Worm (Caenorhabditis elegans) whole organism, late embryonic: ENCODE results near the gene piga-1.

ENCODE experiments used
- C08G9.2 ChIP-seq: sonication (generic microtip); optimal IDR thresholded peaks from 2 replicates; lab custom pipeline; 2016; ENCODE audit warnings: mild to moderate bottlenecking, missing genetic modification characterization, moderate library complexity, missing compliant biosample characterization
- C38D4.7 ChIP-seq: fragments of 200-800 bp; sonication (Bioruptor generic); optimal IDR thresholded peaks from 2 replicates; lab custom pipeline; 2018; ENCODE audit warnings: mild to moderate bottlenecking, missing genetic modification characterization, moderate library complexity, missing compliant biosample characterization
- F13H6.1 ChIP-seq: sonication (generic microtip); optimal IDR thresholded peaks from 2 replicates; lab custom pipeline; 2016; ENCODE audit warnings: missing genetic modification characterization, missing compliant biosample characterization
- ahr-1 ChIP-seq: sonication (generic microtip); optimal IDR thresholded peaks from 2 replicates; lab custom pipeline; 2016; ENCODE audit warnings: missing genetic modification characterization, missing compliant biosample characterization
- ceh-18 ChIP-seq: sonication (generic microtip); optimal IDR thresholded peaks from 2 replicates; lab custom pipeline; 2016; ENCODE audit warnings: missing genetic modification characterization, missing compliant biosample characterization
- ceh-22 ChIP-seq: sonication (generic microtip); optimal IDR thresholded peaks from 2 replicates; lab custom pipeline; 2017; ENCODE audit warnings: missing biosample characterization, missing genetic modification characterization
- ceh-34 ChIP-seq: sonication (generic microtip); optimal IDR thresholded peaks from 2 replicates; lab custom pipeline; 2016; ENCODE audit warnings: mild to moderate bottlenecking, missing genetic modification characterization, missing compliant biosample characterization
- ceh-45 ChIP-seq: fragments of 200-800 bp; sonication (Bioruptor generic); IDR thresholded peaks from 2 replicates; pipeline ENCODE4 v1.3.6; 2022; ENCODE audit warnings: missing genetic modification reagents, missing genetic modification characterization, missing compliant biosample characterization
- dve-1 ChIP-seq: sonication (generic microtip); optimal IDR thresholded peaks from 2 replicates; lab custom pipeline; 2017; ENCODE audit warnings: antibody characterized with exemption, mild to moderate bottlenecking, missing genetic modification characterization, missing compliant biosample characterization
- elt-4 ChIP-seq: sonication (generic microtip); optimal IDR thresholded peaks from 2 replicates; lab custom pipeline; 2016; ENCODE audit warnings: missing genetic modification characterization, missing compliant biosample characterization
- fax-1 ChIP-seq: sonication (generic microtip); optimal IDR thresholded peaks from 2 replicates; lab custom pipeline; 2016; ENCODE audit warnings: missing genotype, missing genetic modification characterization, missing compliant biosample characterization
- fkh-6 ChIP-seq: sonication (generic microtip); optimal IDR thresholded peaks from 2 replicates; lab custom pipeline; 2016; ENCODE audit warnings: missing genetic modification characterization, missing compliant biosample characterization
- gmeb-2 ChIP-seq: sonication (generic microtip); optimal IDR thresholded peaks from 2 replicates; lab custom pipeline; 2016; ENCODE audit warnings: missing genetic modification characterization, inconsistent platforms, missing compliant biosample characterization
- hlh-13 ChIP-seq: fragments of 200-800 bp; sonication (Bioruptor generic); optimal IDR thresholded peaks from 2 replicates; lab custom pipeline; 2018; ENCODE audit warnings: mild to moderate bottlenecking, missing genetic modification characterization, missing compliant biosample characterization
- hlh-30 ChIP-seq: sonication (generic microtip); optimal IDR thresholded peaks from 2 replicates; lab custom pipeline; 2017; ENCODE audit warnings: antibody characterized with exemption, missing genetic modification characterization, missing compliant biosample characterization; ENCODE audit not compliant: insufficient read depth
- hlh-8 ChIP-seq: sonication (generic microtip); optimal IDR thresholded peaks from 2 replicates; lab custom pipeline; 2016; ENCODE audit warnings: missing genotype, missing genetic modification characterization, missing compliant biosample characterization
- mec-3 ChIP-seq: sonication (generic microtip); optimal IDR thresholded peaks from 2 replicates; lab custom pipeline; 2016; ENCODE audit warnings: borderline replicate concordance, missing genetic modification characterization, missing compliant biosample characterization
- nhr-11 ChIP-seq: fragments of 150-350 bp; optimal IDR thresholded peaks from 2 replicates; lab custom pipeline; 2014; ENCODE audit warnings: missing biosample characterization, missing genetic modification characterization
- nhr-232 ChIP-seq: sonication (generic microtip); optimal IDR thresholded peaks from 2 replicates; lab custom pipeline; 2016; ENCODE audit warnings: missing genetic modification characterization, missing compliant biosample characterization
- odd-2 ChIP-seq: sonication (generic microtip); optimal IDR thresholded peaks from 2 replicates; lab custom pipeline; 2017; ENCODE audit warnings: antibody characterized with exemption, mild to moderate bottlenecking, missing genetic modification characterization, missing compliant biosample characterization
- pax-1 ChIP-seq: fragments of 150-350 bp; optimal IDR thresholded peaks from 2 replicates; lab custom pipeline; 2014; ENCODE audit warnings: missing biosample characterization, missing genetic modification characterization
- pha-2 ChIP-seq: sonication (generic microtip); optimal IDR thresholded peaks from 2 replicates; lab custom pipeline; 2017; ENCODE audit warnings: mild to moderate bottlenecking, missing genetic modification characterization, missing compliant biosample characterization
- pha-4 ChIP-seq: fragments of 150-350 bp; optimal IDR thresholded peaks from 2 replicates; lab custom pipeline; 2018; ENCODE audit warnings: missing biosample characterization, missing genetic modification reagents, missing genetic modification characterization
- ref-2 ChIP-seq: sonication (generic microtip); optimal IDR thresholded peaks from 2 replicates; lab custom pipeline; 2016; ENCODE audit warnings: missing genetic modification characterization, missing compliant biosample characterization
- rnt-1 ChIP-seq: sonication (generic microtip); optimal IDR thresholded peaks from 2 replicates; lab custom pipeline; 2016; ENCODE audit warnings: missing genetic modification characterization, missing compliant biosample characterization
- sdc-2 ChIP-seq: sonication (generic microtip); optimal IDR thresholded peaks from 2 replicates; lab custom pipeline; 2016; ENCODE audit warnings: missing genotype, missing genetic modification characterization, missing compliant biosample characterization
- tbx-2 ChIP-seq: sonication (generic microtip); optimal IDR thresholded peaks from 2 replicates; lab custom pipeline; 2016; ENCODE audit warnings: missing genetic modification characterization, missing compliant biosample characterization
- unc-42 ChIP-seq: sonication (generic microtip); optimal IDR thresholded peaks from 2 replicates; lab custom pipeline; 2016; ENCODE audit warnings: missing genotype, missing genetic modification characterization, missing compliant biosample characterization
- unc-55 ChIP-seq: sonication (generic microtip); optimal IDR thresholded peaks from 2 replicates; lab custom pipeline; 2017; ENCODE audit warnings: missing biosample characterization, missing genetic modification reagents, missing genetic modification characterization
- unc-86 ChIP-seq: sonication (generic microtip); optimal IDR thresholded peaks from 2 replicates; lab custom pipeline; 2016; ENCODE audit warnings: missing genetic modification characterization, missing compliant biosample characterization
- ztf-16 ChIP-seq: sonication (generic microtip); optimal IDR thresholded peaks from 2 replicates; lab custom pipeline; 2017; ENCODE audit warnings: missing genetic modification characterization, missing compliant biosample characterization

piga-1 gene

DNA sequence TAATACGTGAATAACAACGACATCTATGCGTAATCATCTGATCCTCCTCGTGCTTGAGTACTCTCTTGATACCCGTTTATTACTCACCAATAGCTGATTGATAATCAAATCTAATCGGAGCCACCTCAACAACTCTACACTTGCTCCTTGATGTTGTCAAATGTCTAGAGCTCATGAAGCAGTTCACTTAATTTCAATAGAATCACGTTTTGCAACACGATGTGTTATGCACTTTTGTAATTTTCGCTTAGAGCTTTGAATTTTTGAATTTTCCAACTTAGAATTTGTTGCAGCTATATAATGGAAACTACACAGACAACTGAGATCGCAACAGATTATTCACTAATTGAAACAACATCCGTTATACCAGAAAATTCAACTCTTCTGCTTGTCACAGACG, 49.0 kb downstream of the piga-1 start, which contains the start of gene T22C8.1:
TSS of gene T22C8.1 (plus strand) at position 301 of the 400 bp plus-strand sequence.
- no peak for TF ChIP-seq C38D4.7
- no peak for TF ChIP-seq pha-2 (tag; lab: Kevin White, UChicago)
- no peak for TF ChIP-seq fax-1 (tag; lab: Kevin White, UChicago)
- no peak for TF ChIP-seq nhr-232 (tag; lab: Kevin White, UChicago)
- TF ChIP-seq rnt-1 (tag; lab: Kevin White, UChicago) = no peak
- TF ChIP-seq mec-3 = no peak
- no peak for TF ChIP-seq pha-4 (tag; lab: Kevin White, UChicago)
- no peak for TF ChIP-seq ref-2 (tag; lab: Kevin White, UChicago)
- TF ChIP-seq C08G9.2 (tag; lab: Kevin White, UChicago) = no peak
- no peak for TF ChIP-seq ceh-34 (tag; lab: Kevin White, UChicago)
- TF ChIP-seq ceh-45 (GFP tag; lab: Robert Waterston, UW) = no peak
- no peak for TF ChIP-seq sdc-2 (tag; lab: Kevin White, UChicago)
- no peak for TF ChIP-seq ceh-18

- TF ChIP-seq unc-42 (tag; lab: Kevin White, UChicago) = peak; percentile 53
- no peak for TF ChIP-seq ztf-16 (tag; lab: Kevin White, UChicago)
Observed at ce11 chrII:8611330-8611729, 50.2 kb downstream of the piga-1 start.

ce11 chrII:8610585-8610984, 50.9 kb downstream of the piga-1 start:
- no peak for TF ChIP-seq fkh-6 (tag; lab: Kevin White, UChicago)
- no peak for TF ChIP-seq nhr-11 (tag; lab: Kevin White, UChicago)
- no peak for TF ChIP-seq odd-2 (tag; lab: Kevin White, UChicago)
- TF ChIP-seq ztf-16 (tag; lab: Kevin White, UChicago) = no peak
- TF ChIP-seq tbx-2 (tag; lab: Kevin White, UChicago) = no peak
- TF ChIP-seq ceh-34 (tag; lab: Kevin White, UChicago) = no peak
- no peak for TF ChIP-seq ceh-18
- TF ChIP-seq hlh-13 (GFP tag; lab: Kevin White, UChicago) = no peak
- TF ChIP-seq hlh-8 (tag; lab: Kevin White, UChicago) = no peak
- TF ChIP-seq, all 69 proteins: peak for 0

DNA sequence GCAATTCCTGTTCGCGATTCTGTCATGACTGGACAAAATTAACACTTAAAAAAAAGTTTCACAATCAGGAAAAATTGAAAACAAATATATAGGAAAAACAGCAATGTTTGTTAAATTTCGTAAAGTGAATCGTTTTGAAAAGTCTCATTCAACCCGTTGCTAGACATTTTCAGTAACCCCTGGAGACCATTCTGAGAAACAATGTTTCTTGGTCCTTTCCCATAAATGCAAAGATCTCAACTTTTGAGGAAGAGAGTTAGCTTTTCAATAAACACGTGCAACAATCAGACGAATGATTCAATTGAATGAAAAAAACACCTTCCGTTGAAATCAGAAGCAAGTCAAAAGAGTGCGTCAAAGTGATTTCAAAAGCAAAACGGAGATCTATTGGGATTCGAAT, 51.4 kb downstream of the piga-1 start, which contains the start of gene F28C6.9:
TSS of gene F28C6.9 (minus strand) at position 101 of the 400 bp plus-strand sequence.
- no peak for TF ChIP-seq unc-86
- no peak for TF ChIP-seq elt-4
- TF ChIP-seq dve-1 (tag; lab: Kevin White, UChicago) = no peak
- TF ChIP-seq hlh-30 (tag; lab: Kevin White, UChicago) = no peak
- no peak for TF ChIP-seq ceh-22
- no peak for TF ChIP-seq gmeb-2 (tag; lab: Kevin White, UChicago)
- TF ChIP-seq ahr-1 (tag; lab: Kevin White, UChicago) = no peak
- TF ChIP-seq pax-1 (tag; lab: Kevin White, UChicago) = no peak
- TF ChIP-seq ref-2 (tag; lab: Kevin White, UChicago) = no peak
- no peak for TF ChIP-seq hlh-13 (GFP tag; lab: Kevin White, UChicago)
- TF ChIP-seq unc-55 (GFP tag; lab: Kevin White, UChicago) = no peak
- no peak for TF ChIP-seq F13H6.1 (tag; lab: Kevin White, UChicago)
